Worm (Caenorhabditis elegans) whole organism, L1 larva: ENCODE data around the gene F55C12.2.

Source experiments
- alr-1 ChIP-seq: fragments of 200-800 bp; sonication (Bioruptor generic); optimal IDR thresholded peaks from 2 replicates; lab custom pipeline; 2018; ENCODE audit warnings: borderline replicate concordance, mild to moderate bottlenecking, missing genetic modification characterization, missing compliant biosample characterization
- aly-2 ChIP-seq: fragments of 150-350 bp; optimal IDR thresholded peaks from 2 replicates; lab custom pipeline; 2014; ENCODE audit warnings: missing biosample characterization, missing genetic modification characterization
- ama-1 ChIP-seq: fragments of 150-350 bp; optimal IDR thresholded peaks from 2 replicates; lab custom pipeline; 2014
- blmp-1 ChIP-seq: fragments of 150-350 bp; optimal IDR thresholded peaks from 2 replicates; lab custom pipeline; 2014; ENCODE audit warnings: missing biosample characterization, missing genetic modification characterization
- elt-2 ChIP-seq: sonication (generic microtip); optimal IDR thresholded peaks from 2 replicates; lab custom pipeline; 2016; ENCODE audit warnings: missing genetic modification characterization, mild to moderate bottlenecking, inconsistent platforms, missing compliant biosample characterization, missing genetic modification reagents
- elt-3 ChIP-seq, 6 experiments: fragments of 150-350 bp in 1 of 6; sonication (generic microtip); optimal IDR thresholded peaks; 2 replicates each; lab custom pipeline; 2017 to 2018; ENCODE audit warnings: missing biosample characterization in 6 of 6, missing genetic modification characterization in 6 of 6, inconsistent platforms in 1 of 6
- irx-1 ChIP-seq: sonication (generic microtip); optimal IDR thresholded peaks from 2 replicates; lab custom pipeline; 2016; ENCODE audit warnings: missing genetic modification characterization, missing compliant biosample characterization
- nhr-237 ChIP-seq: fragments of 150-350 bp; optimal IDR thresholded peaks from 2 replicates; lab custom pipeline; 2014; ENCODE audit warnings: missing biosample characterization, missing genetic modification characterization
- nhr-28 ChIP-seq: fragments of 150-350 bp; optimal IDR thresholded peaks from 2 replicates; lab custom pipeline; 2014; ENCODE audit warnings: missing biosample characterization, missing genetic modification characterization
- nhr-47 ChIP-seq: sonication (generic microtip); optimal IDR thresholded peaks from 2 replicates; lab custom pipeline; 2016; ENCODE audit warnings: mild to moderate bottlenecking, missing genetic modification characterization, moderate library complexity, missing compliant biosample characterization
- pqm-1 ChIP-seq: sonication (generic microtip); optimal IDR thresholded peaks from 3 replicates; lab custom pipeline; 2017; ENCODE audit warnings: missing biosample characterization, missing genetic modification characterization
- ztf-11 ChIP-seq, 2 experiments: sonication (generic microtip); optimal IDR thresholded peaks; 2 replicates each; lab custom pipeline; 2016 to 2017; ENCODE audit warnings: missing genetic modification characterization in 2 of 2, missing biosample characterization in 1 of 2, missing compliant biosample characterization in 1 of 2

DNA sequence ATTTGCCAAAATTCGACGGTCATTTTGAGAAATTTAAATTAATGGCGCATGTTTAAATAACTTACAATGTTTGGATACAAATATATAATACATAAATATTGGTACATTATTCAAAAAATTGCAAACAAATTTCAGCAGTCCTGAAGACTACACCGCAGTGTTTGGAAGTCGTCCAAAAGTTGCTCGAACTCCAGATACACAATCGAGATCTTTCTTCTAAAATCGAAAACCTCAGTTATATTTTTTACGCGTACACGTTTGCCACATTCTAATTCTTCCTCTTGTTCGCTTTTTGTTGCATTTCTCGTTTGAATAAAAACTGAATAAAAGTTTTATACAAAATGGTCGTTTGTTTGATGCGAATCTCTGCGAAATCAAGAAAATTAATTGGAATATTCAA is 27.6 kb downstream of the F55C12.2 start, which contains the start of gene tsp-18:
- no peak for TF ChIP-seq ztf-11 (tag; optimal IDR thresholded peaks at IDR 0.05; lab: Kevin White, UChicago)
- TF ChIP-seq blmp-1 (tag; lab: Kevin White, UChicago) = no peak
- no peak for TF ChIP-seq ama-1 (lab: Kevin White, UChicago)
- TF ChIP-seq nhr-237 (tag; lab: Kevin White, UChicago) = no peak
- TF ChIP-seq nhr-28 (tag; lab: Kevin White, UChicago) = no peak
- TF ChIP-seq elt-2 (tag; lab: Kevin White, UChicago) = no peak
- no peak for TF ChIP-seq pqm-1 (tag; lab: Kevin White, UChicago)
- TF ChIP-seq alr-1 (tag; lab: Kevin White, UChicago) = no peak
- TF ChIP-seq nhr-47 (tag; lab: Kevin White, UChicago) = no peak
- TF ChIP-seq irx-1 (tag; lab: Kevin White, UChicago) = no peak
- TF ChIP-seq aly-2 (tag; lab: Kevin White, UChicago) = no peak
- TF ChIP-seq elt-3 (tag; optimal IDR thresholded peaks at IDR 0.05; lab: Kevin White, UChicago) = no peak
